Worm (Caenorhabditis elegans): ENCODE results near the gene nstp-4.

ce11 chrII:378351-378750 lies 10.3 kb upstream of the nstp-4 start, which contains the start of gene C03H5.9:
- TF ChIP-seq ceh-16 (tag; optimal IDR thresholded peaks at IDR 0.05) (no peak), nhr-12 (tag; optimal IDR thresholded peaks at IDR 0.05) (no peak), ama-1 (optimal IDR thresholded peaks at IDR 0.05) (no peak), lin-11 (tag; optimal IDR thresholded peaks at IDR 0.05) (no peak), sma-3 (GFP tag; optimal IDR thresholded peaks at IDR 0.05) (no peak), nhr-77 (tag; optimal IDR thresholded peaks at IDR 0.05) (no peak), elt-3 (tag; optimal IDR thresholded peaks at IDR 0.05) (no peak), ztf-11 (tag; optimal IDR thresholded peaks at IDR 0.05) (no peak), fos-1 (tag; optimal IDR thresholded peaks at IDR 0.05) (no peak), mbf-1 (tag; optimal IDR thresholded peaks at IDR 0.05) (no peak), unc-39 (tag; optimal IDR thresholded peaks at IDR 0.05) (no peak), nhr-237 (tag; optimal IDR thresholded peaks at IDR 0.05) (no peak), skn-1 (tag; optimal IDR thresholded peaks at IDR 0.05) (no peak), lin-13 (GFP tag; optimal IDR thresholded peaks at IDR 0.05) (no peak)
